Worm (Caenorhabditis elegans): Measurements from ENCODE around the gene emb-4.
A peak's percentile ranks its signal among the peaks of the same experiment; 100 is the strongest.

The emb-4 gene

DNA sequence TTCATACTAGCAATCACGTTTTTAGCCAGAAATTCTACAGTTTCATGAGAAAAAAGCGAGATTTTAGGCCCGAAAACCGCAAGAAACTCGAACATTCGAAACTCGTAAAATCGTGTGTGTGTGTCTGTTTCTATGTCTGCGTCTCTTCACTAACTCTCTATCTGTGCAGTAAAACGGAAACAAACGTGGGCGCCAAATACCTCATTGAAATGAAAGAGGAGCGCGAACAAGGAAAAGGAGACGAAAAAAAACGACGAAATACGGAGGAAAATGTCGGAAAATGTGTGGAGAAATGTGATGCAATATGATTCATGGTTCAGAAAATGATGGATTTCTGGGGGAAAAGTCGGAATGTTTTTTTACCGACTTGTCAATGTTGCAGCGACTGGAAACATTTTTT lies 26.3 kb downstream of the emb-4 start (continued):
- TF ChIP-seq peb-1 (tag; optimal IDR thresholded peaks at IDR 0.05): no peak
- TF ChIP-seq egl-27 (tag; optimal IDR thresholded peaks at IDR 0.05): no peak
- peak; percentile 7 for TF ChIP-seq lin-13 (GFP tag; optimal IDR thresholded peaks at IDR 0.05)
- no peak for TF ChIP-seq nhr-23 (tag; optimal IDR thresholded peaks at IDR 0.05)
- TF ChIP-seq nhr-10 (tag; optimal IDR thresholded peaks at IDR 0.05): no peak
- TF ChIP-seq elt-3 (tag; optimal IDR thresholded peaks at IDR 0.05): no peak

DNA sequence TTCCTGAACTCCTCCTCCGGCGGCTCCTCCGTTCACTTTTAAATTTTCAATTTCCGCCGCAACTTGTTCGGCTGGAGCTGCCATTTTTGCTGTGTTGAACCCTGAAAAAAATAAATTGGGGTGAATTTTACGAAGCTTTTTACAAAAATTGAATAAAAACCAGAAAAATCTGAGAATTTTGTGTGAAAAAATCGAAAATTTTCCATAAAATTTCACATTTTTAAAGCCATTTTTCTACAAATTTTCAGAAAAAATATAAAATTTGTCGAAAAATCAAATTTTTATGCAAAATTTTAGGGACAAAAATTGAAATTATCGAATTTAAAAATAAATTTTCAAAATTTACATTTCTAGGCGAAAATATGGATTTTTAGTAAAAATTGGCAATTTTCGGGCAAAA lies 35.7 kb downstream of the emb-4 start, which contains the start of gene wars-1:
Gene wars-1 (minus strand): TSS at position 101 of the 400 bp plus-strand sequence.
- no peak for TF ChIP-seq nhr-21 (tag; optimal IDR thresholded peaks at IDR 0.05)
- TF ChIP-seq nhr-25 (tag; optimal IDR thresholded peaks at IDR 0.05): no peak
- TF ChIP-seq nhr-6 (tag; optimal IDR thresholded peaks at IDR 0.05): no peak
- no peak for TF ChIP-seq snpc-4 (tag; optimal IDR thresholded peaks at IDR 0.05)
- TF ChIP-seq ztf-4 (tag; optimal IDR thresholded peaks at IDR 0.05): no peak
- TF ChIP-seq ztf-11 (tag; optimal IDR thresholded peaks at IDR 0.05): no peak
- no peak for TF ChIP-seq elt-1 (tag; optimal IDR thresholded peaks at IDR 0.05)
- TF ChIP-seq unc-55 (GFP tag; optimal IDR thresholded peaks at IDR 0.05): no peak
- TF ChIP-seq nhr-10 (tag; optimal IDR thresholded peaks at IDR 0.05): no peak
- TF ChIP-seq unc-39 (tag; optimal IDR thresholded peaks at IDR 0.05): no peak
- TF ChIP-seq nhr-129 (tag; optimal IDR thresholded peaks at IDR 0.05): no peak
- no peak for TF ChIP-seq gmeb-1 (tag; optimal IDR thresholded peaks at IDR 0.05)
- TF ChIP-seq mdl-1 (tag; optimal IDR thresholded peaks at IDR 0.05): no peak
- no peak for TF ChIP-seq alr-1 (tag; optimal IDR thresholded peaks at IDR 0.05)
- no peak for TF ChIP-seq mab-5 (tag; optimal IDR thresholded peaks at IDR 0.05)
- no peak for TF ChIP-seq crh-2 (tag; optimal IDR thresholded peaks at IDR 0.05)
- no peak for TF ChIP-seq lin-39 (tag; optimal IDR thresholded peaks at IDR 0.05)
- no peak for TF ChIP-seq R02D3.7 (tag; optimal IDR thresholded peaks at IDR 0.05)
- no peak for TF ChIP-seq sma-9 (GFP tag; optimal IDR thresholded peaks at IDR 0.05)
- TF ChIP-seq sma-9 (tag; optimal IDR thresholded peaks at IDR 0.05): no peak
- no peak for TF ChIP-seq egl-27 (tag; optimal IDR thresholded peaks at IDR 0.05)

DNA sequence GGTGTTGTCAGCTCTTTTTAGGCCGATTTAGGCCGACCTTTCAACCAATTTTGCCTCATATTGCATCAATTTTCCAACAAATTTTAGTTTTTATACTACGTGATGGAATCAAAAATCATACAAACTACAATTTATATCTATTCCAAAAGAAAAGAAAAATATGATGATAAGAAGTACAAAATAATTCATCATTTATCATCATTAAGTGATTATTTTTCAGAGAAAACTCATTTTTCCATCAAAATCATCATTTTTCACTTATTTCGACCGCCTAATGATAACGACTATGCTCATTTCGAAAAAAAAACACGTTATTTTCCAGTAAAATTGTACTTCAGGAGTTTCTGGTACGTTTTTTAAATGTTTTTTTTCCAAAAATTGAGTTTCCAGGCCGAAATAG lies 40.0 kb downstream of the emb-4 start:
- TF ChIP-seq nhr-10 (tag; optimal IDR thresholded peaks at IDR 0.05) (no peak), skn-1 (tag; optimal IDR thresholded peaks at IDR 0.05) (peak; percentile 79), fos-1 (tag; optimal IDR thresholded peaks at IDR 0.05) (peak; percentile 61), nhr-129 (tag; optimal IDR thresholded peaks at IDR 0.05) (no peak)

DNA sequence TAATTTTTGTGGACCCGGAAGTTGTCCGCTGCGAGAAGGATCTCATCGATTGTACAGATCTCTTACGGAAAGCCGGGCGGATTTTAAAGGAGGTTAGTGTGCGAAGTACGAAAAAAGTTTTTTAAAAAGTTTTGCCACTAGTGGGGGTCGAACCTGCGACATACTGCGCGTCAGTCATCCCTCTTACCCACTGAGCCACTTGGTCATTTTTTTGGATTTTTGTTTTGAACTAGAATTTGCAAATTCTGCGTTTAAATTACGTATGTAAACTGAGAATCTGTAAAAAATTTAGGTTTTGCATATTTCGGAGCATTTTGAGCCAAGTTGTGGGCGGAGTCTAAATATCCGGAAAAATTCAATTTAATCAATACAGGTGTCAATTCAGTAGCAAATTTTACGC lies 46.2 kb downstream of the emb-4 start:
- TF ChIP-seq mab-5 (tag; optimal IDR thresholded peaks at IDR 0.05) (no peak), C34F6.9 (tag; optimal IDR thresholded peaks at IDR 0.05) (no peak), zag-1 (tag; optimal IDR thresholded peaks at IDR 0.05) (no peak), mbf-1 (tag; optimal IDR thresholded peaks at IDR 0.05) (no peak), elt-3 (tag; optimal IDR thresholded peaks at IDR 0.05) (no peak), ama-1 (optimal IDR thresholded peaks at IDR 0.05) (no peak), nhr-12 (tag; optimal IDR thresholded peaks at IDR 0.05) (no peak), snpc-4 (tag; optimal IDR thresholded peaks at IDR 0.05) (no peak), alr-1 (tag; optimal IDR thresholded peaks at IDR 0.05) (no peak), dmd-4 (tag; optimal IDR thresholded peaks at IDR 0.05) (no peak), ztf-11 (tag; optimal IDR thresholded peaks at IDR 0.05) (no peak), lsy-2 (tag; optimal IDR thresholded peaks at IDR 0.05) (no peak), blmp-1 (tag; optimal IDR thresholded peaks at IDR 0.05; ENCODE audit: insufficient read depth) (no peak), F13H6.1 (tag; optimal IDR thresholded peaks at IDR 0.05) (no peak), sma-9 (GFP tag; optimal IDR thresholded peaks at IDR 0.05) (no peak), sma-9 (tag; optimal IDR thresholded peaks at IDR 0.05) (no peak), nhr-21 (tag; optimal IDR thresholded peaks at IDR 0.05) (no peak), lin-11 (tag; optimal IDR thresholded peaks at IDR 0.05) (no peak), unc-39 (tag; optimal IDR thresholded peaks at IDR 0.05) (no peak)

DNA sequence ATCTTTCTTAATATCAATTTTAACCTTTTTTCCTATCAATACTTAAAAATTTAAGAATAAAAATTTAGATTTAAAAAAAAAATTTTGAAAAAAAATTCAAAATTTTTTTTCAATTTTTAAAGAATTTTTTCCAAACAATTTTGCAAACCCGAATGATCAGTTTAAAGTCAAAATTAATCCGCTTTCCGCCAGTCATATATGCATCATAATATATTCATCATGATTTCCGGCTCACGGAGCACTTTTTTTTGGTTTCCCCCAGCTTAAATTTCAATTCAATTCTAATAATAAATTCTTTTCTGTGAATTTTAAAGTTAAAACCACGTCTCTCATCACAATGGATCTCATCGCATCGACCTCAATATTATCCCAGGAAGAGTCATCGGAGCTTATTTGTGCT lies 48.3 kb downstream of the emb-4 start, which contains the start of gene nhr-230:
Gene nhr-230 (plus strand): TSS at position 301 of the 400 bp plus-strand sequence.
- TF ChIP-seq nhr-11 (tag; optimal IDR thresholded peaks at IDR 0.05): no peak
- no peak for TF ChIP-seq C34F6.9 (tag; optimal IDR thresholded peaks at IDR 0.05)

Measured in whole organism, L2 larva.